Worm (Caenorhabditis elegans): Measurements from ENCODE around the gene shn-1.

ce11 chrII:11417999-11418398 is 27.2 kb upstream of the shn-1 start, which contains the start of gene C05D12.2:
- TF ChIP-seq ztf-18 (tag; optimal IDR thresholded peaks at IDR 0.05) (no peak), T07F8.4 (tag; optimal IDR thresholded peaks at IDR 0.05) (no peak), nfya-1 (tag; optimal IDR thresholded peaks at IDR 0.05; ENCODE audit: borderline replicate concordance, insufficient read depth) (no peak), sea-2 (GFP tag; IDR thresholded peaks at IDR 0.05) (no peak), unc-62 (GFP tag; optimal IDR thresholded peaks at IDR 0.05) (no peak)

Data from whole organism, young adult.